Fruit fly (Drosophila melanogaster): ENCODE data around the gene tal-AA.

Gene tal-AA

DNA sequence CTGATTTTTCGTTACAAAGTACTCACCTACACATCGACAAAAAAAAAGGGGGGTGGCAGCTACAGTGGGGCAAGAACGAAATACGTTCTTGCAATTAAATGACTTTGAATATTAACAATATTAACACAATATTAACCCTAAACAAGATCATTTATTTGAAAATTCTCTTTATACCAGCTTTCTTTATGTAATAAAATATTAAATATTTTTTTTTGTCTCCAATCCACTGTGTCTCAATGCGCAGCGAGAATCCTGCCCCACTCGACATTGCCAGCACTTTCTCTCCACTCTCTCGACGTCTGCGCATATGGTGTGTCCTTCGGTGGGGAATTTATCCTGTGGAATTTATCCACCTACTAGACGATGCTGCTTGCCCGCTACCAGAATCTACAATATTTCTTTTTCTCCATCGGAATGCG lies 12.5 kb upstream of the tal-AA start (continued):
- no peak for TF ChIP-seq CG6791 (GFP tag; IDR thresholded peaks at IDR 0.05; ENCODE audit: partially characterized antibody)
- TF ChIP-seq tin (GFP tag; optimal IDR thresholded peaks at IDR 0.05), result peak; percentile 92
- TF ChIP-seq Dp (GFP tag; optimal IDR thresholded peaks at IDR 0.05), result no peak
- TF ChIP-seq CG14860 (GFP tag; IDR thresholded peaks at IDR 0.05; ENCODE audit: partially characterized antibody), result peak; percentile 57; the same call in 2 of the 3 replicates
- peak; percentile 89 for TF ChIP-seq HmgZ (tag; optimal IDR thresholded peaks at IDR 0.05)
- peak; percentile 52 for TF ChIP-seq Camta (GFP tag; optimal IDR thresholded peaks at IDR 0.05)
- TF ChIP-seq CG3847 (GFP tag; IDR thresholded peaks at IDR 0.05), result peak; percentile 93
- TF ChIP-seq CG5245 (GFP tag; optimal IDR thresholded peaks at IDR 0.05), result peak; percentile 78
- TF ChIP-seq org-1 (GFP tag; optimal IDR thresholded peaks at IDR 0.05), result peak; percentile 87
- peak; percentile 50 for TF ChIP-seq gcm2 (GFP tag; optimal IDR thresholded peaks at IDR 0.05)
- TF ChIP-seq CG3726 (GFP tag; IDR thresholded peaks at IDR 0.05), result peak; percentile 84
- TF ChIP-seq CG6765 (GFP tag; optimal IDR thresholded peaks at IDR 0.05), result peak; percentile 82
- no peak for TF ChIP-seq crol (GFP tag; IDR thresholded peaks at IDR 0.05)
- peak; percentile 95 for TF ChIP-seq CG32532 (GFP tag; IDR thresholded peaks at IDR 0.05)

DNA sequence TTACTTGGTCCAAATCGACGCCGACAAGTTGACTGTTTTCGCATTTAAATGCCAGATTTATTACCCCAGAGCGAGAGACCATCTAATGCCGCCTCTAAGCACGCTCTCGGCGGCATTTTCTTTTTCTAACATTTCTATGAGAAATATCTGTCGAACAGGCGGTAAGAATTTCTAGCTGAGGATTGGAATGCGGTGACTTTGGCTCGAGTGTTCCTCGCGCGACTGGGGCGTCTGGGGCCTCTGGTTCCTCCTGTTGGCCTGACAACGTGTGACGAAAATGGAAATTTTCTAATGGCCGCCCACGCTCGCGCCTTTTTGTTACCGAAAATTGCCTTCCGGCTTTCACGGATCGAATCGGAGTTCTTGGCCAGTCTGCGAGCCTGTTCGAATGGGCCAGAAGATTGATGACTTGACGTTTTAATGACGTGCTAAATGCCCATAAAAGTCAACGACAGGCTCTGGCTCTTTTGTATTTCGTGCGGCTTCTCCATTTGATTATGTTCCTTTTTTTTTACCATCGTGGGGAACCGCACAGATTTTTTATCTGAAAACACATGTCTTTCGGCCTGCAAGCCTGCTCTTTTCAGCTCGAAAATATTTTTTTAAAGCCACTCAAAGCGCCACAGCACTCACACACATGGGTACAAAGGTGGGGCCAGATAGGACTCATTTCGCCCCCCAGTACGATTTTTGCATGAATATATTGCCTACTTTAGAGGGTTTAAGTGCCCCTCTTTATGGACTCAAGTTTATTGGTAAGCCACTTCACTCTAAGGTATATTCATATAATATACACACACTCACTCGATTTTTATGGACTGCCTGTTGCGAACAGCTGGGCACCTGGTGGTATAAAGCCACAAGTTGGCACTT lies 11.5 kb upstream of the tal-AA start:
- TF ChIP-seq mirr (GFP tag; optimal IDR thresholded peaks at IDR 0.05) (peak; percentile 22), Antp (GFP tag; optimal IDR thresholded peaks at IDR 0.05) (no peak), sqz (GFP tag; optimal IDR thresholded peaks at IDR 0.05) (peak; percentile 86), z (GFP tag; IDR thresholded peaks at IDR 0.05) (peak; percentile 84), sd (tag; optimal IDR thresholded peaks at IDR 0.05) (peak; percentile 98), CG5245 (GFP tag; optimal IDR thresholded peaks at IDR 0.05) (no peak), Dfd (GFP tag; optimal IDR thresholded peaks at IDR 0.05) (no peak), CG10209 (GFP tag; optimal IDR thresholded peaks at IDR 0.05) (no peak), abd-A (tag; optimal IDR thresholded peaks at IDR 0.05) (peak; percentile 98), sr (GFP tag; IDR thresholded peaks at IDR 0.05) (peak; percentile 48; the same call in 1 of the 3 replicates), pros (GFP tag; optimal IDR thresholded peaks at IDR 0.05) (peak; percentile 13), Bgb (GFP tag; IDR thresholded peaks at IDR 0.05; ENCODE audit: partially characterized antibody) (peak; percentile 35; the same call in 1 of the 2 replicates), Ets65A (GFP tag) (peak; percentile 61), Hr51 (GFP tag; optimal IDR thresholded peaks at IDR 0.05) (peak in 1 of 2 experiments; percentile 16), CG8281 (tag; optimal IDR thresholded peaks at IDR 0.05) (peak; percentile 19), Adf1 (GFP tag; IDR thresholded peaks at IDR 0.05) (no peak), Dp (GFP tag; optimal IDR thresholded peaks at IDR 0.05) (no peak), scrt (GFP tag; optimal IDR thresholded peaks at IDR 0.05) (peak; percentile 98), CG31224 (GFP tag; IDR thresholded peaks at IDR 0.05) (peak; percentile 87), CG11456 (GFP tag; IDR thresholded peaks at IDR 0.05) (no peak), Med (GFP tag) (peak; percentile 51), gro (GFP tag; optimal IDR thresholded peaks at IDR 0.05) (peak; percentile 35), E2f1 (GFP tag; IDR thresholded peaks at IDR 0.05) (peak; percentile 13; the same call in 1 of the 2 replicates)

DNA sequence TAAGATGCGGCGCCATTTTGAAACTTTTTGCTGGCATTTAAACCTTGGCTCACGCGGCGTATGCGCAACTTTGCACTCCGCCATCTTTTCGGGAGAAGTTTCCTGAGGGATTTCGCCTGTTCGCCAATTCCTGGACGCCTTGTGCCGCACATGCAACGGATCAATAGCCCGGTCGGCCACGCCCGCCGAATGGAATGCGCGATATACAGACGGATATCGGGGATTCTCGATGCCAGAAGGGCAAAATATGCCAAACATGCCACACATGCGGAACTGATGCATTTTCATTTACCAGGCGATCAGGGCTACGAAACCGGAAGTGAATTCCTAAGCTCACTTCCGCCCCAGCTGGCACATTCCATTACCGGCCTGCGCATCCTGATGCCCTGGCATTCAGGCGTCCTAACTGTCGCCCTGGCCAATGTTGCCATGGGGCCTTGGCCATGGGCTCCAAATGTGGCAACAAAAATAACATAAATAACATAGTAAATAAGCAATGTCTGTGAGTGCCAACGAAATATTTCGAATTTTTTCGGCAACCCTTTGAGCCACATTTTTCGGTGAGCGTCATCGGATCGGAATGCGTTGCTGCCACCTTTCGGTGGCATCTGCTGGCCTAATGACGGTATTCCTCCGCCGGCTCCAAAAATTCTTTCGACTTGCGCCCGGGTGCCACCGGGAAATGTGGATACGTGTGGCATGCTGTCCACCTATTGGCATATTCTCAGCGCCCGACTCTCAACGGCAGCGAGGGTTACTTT lies 10.7 kb upstream of the tal-AA start:
- no peak for TF ChIP-seq zen2 (GFP tag; IDR thresholded peaks at IDR 0.05; ENCODE audit: partially characterized antibody)
- no peak for TF ChIP-seq Nf-YB (GFP tag; optimal IDR thresholded peaks at IDR 0.05)
- no peak for TF ChIP-seq Gug (GFP tag; IDR thresholded peaks at IDR 0.05)
- TF ChIP-seq Bteb2 (GFP tag; optimal IDR thresholded peaks at IDR 0.05), result no peak
- peak; percentile 55 for TF ChIP-seq Fer1 (GFP tag; optimal IDR thresholded peaks at IDR 0.05)
- 0 out of 4 replicates have a peak, but pooled peaks have one; percentile 11 for TF ChIP-seq Dll (GFP tag; IDR thresholded peaks at IDR 0.05; ENCODE audit: partially characterized antibody)
- peak; percentile 43; the same call in 1 of the 3 replicates for TF ChIP-seq CG34224 (GFP tag; IDR thresholded peaks at IDR 0.05; ENCODE audit: partially characterized antibody)
- no peak for TF ChIP-seq CG4404 (GFP tag; IDR thresholded peaks at IDR 0.05)
- no peak for TF ChIP-seq CG1024 (GFP tag; IDR thresholded peaks at IDR 0.05)
- no peak for TF ChIP-seq Stat92E (GFP tag; optimal IDR thresholded peaks at IDR 0.05)
- no peak for TF ChIP-seq CG12236 (GFP tag; optimal IDR thresholded peaks at IDR 0.05)
